Fruit fly (Drosophila melanogaster): Measurements from ENCODE around the gene CG7632.

DNA sequence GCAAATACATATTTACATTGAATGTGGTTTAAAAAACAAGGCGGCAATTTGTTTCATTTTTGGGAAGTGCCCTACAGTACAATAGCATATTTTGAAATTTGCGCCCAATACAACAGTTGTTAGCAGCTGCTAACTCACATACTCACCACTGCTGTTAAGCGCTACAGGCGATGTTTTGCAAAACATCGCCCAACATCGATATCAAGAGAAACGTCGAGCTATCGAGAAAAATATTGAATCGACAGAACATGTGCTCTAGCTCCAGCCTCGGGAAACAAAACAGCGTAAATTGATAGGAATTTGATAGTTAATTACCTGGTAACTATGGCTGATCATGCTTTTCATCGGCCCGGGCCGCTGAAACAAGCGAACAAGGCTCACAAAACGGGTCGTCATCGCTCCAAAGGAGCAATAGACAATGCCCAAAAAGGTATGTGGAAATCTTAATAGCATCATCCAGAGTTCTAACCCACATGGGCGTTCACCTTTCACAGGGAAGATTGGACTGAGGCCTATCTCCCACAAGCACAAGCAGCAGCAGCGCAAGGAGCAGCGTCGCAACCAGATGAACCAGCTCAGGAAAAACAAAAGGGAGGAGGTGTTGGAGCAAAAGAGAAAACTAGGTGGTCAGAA, 30.6 kb downstream of the CG7632 start, which contains the start of gene Tsr1:
- TF ChIP-seq Gsc (GFP tag; IDR thresholded peaks at IDR 0.05) (no peak), CG6854 (GFP tag; optimal IDR thresholded peaks at IDR 0.05) (no peak), CG7556 (GFP tag; optimal IDR thresholded peaks at IDR 0.05) (no peak), Pdp1 (GFP tag; optimal IDR thresholded peaks at IDR 0.05) (no peak), wdn (GFP tag; IDR thresholded peaks at IDR 0.05) (no peak), org-1 (GFP tag; optimal IDR thresholded peaks at IDR 0.05) (no peak), trem (tag; optimal IDR thresholded peaks at IDR 0.05) (peak; percentile 47), gcm2 (GFP tag; optimal IDR thresholded peaks at IDR 0.05) (no peak), Blimp-1 (GFP tag; optimal IDR thresholded peaks at IDR 0.05) (no peak), Mes4 (GFP tag; optimal IDR thresholded peaks at IDR 0.05) (no peak)
